Fruit fly (Drosophila melanogaster): Measurements from ENCODE around the gene sens-2.

The sens-2 gene

dm6 chr2L:6821631-6822030 lies at the start of gene sens-2:
Gene sens-2 (plus strand): TSS chr2L:6821934.
- no peak for TF ChIP-seq noc (tag; optimal IDR thresholded peaks at IDR 0.05)

dm6 chr2L:6772655-6773054 lies 49.1 kb upstream of the sens-2 start, which contains the start of gene LUBEL:
Gene LUBEL (minus strand): TSS chr2L:6772755.
- TF ChIP-seq noc (tag; optimal IDR thresholded peaks at IDR 0.05), result no peak

dm6 chr2L:6773645-6774044 lies 48.1 kb upstream of the sens-2 start, which contains the start of gene CG17378:
Gene CG17378 (plus strand): TSS chr2L:6774041.
- TF ChIP-seq noc (tag; optimal IDR thresholded peaks at IDR 0.05), result no peak

- no peak for TF ChIP-seq noc (tag; optimal IDR thresholded peaks at IDR 0.05)
These were observed 46.9 kb upstream of the sens-2 start for dm6 chr2L:6774853-6775252.

- TF ChIP-seq noc (tag; optimal IDR thresholded peaks at IDR 0.05), result no peak
These were observed 38.3 kb upstream of the sens-2 start for dm6 chr2L:6783395-6783794.

dm6 chr2L:6784235-6784634 lies 37.5 kb upstream of the sens-2 start:
- no peak for TF ChIP-seq noc (tag; optimal IDR thresholded peaks at IDR 0.05)

- peak; percentile 29 for TF ChIP-seq noc (tag; optimal IDR thresholded peaks at IDR 0.05)
These were observed 36.2 kb upstream of the sens-2 start for dm6 chr2L:6785583-6785982.

dm6 chr2L:6786674-6787028 lies 35.1 kb upstream of the sens-2 start, which contains the start of gene nrv1:
Gene nrv1 (minus strand): TSS chr2L:6786861.
- TF ChIP-seq noc (tag; optimal IDR thresholded peaks at IDR 0.05), result no peak

dm6 chr2L:6787029-6787972 lies 34.4 kb upstream of the sens-2 start:
- peak; percentile 94 for TF ChIP-seq noc (tag; optimal IDR thresholded peaks at IDR 0.05)

dm6 chr2L:6787973-6788368 lies 33.8 kb upstream of the sens-2 start:
- no peak for TF ChIP-seq noc (tag; optimal IDR thresholded peaks at IDR 0.05)

- peak; percentile 27 for TF ChIP-seq noc (tag; optimal IDR thresholded peaks at IDR 0.05)
These were observed 32.4 kb upstream of the sens-2 start for dm6 chr2L:6789358-6789757.

dm6 chr2L:6791845-6792443 lies 29.8 kb upstream of the sens-2 start:
- no peak for TF ChIP-seq noc (tag; optimal IDR thresholded peaks at IDR 0.05)

- no peak for TF ChIP-seq noc (tag; optimal IDR thresholded peaks at IDR 0.05)
These were observed 27.8 kb upstream of the sens-2 start for dm6 chr2L:6793763-6794417.

dm6 chr2L:6794418-6794793 lies 27.3 kb upstream of the sens-2 start:
- no peak for TF ChIP-seq noc (tag; optimal IDR thresholded peaks at IDR 0.05)

- no peak for TF ChIP-seq noc (tag; optimal IDR thresholded peaks at IDR 0.05)
These were observed 26.7 kb upstream of the sens-2 start for dm6 chr2L:6794956-6795522.

- TF ChIP-seq noc (tag; optimal IDR thresholded peaks at IDR 0.05), result no peak
These were observed 24.3 kb upstream of the sens-2 start for dm6 chr2L:6797408-6797807.

Measured in whole organism, larva.